Worm (Caenorhabditis elegans) whole organism, young adult: ENCODE data around the gene ZK353.9.

ENCODE experiments used
- B0035.1 ChIP-seq: sonication (generic microtip); optimal IDR thresholded peaks from 2 replicates; lab custom pipeline; 2016; ENCODE audit warnings: missing genetic modification characterization, mild to moderate bottlenecking, missing compliant biosample characterization, missing genotype, missing genetic modification reagents
- B0336.3 ChIP-seq: fragments of 200-800 bp; sonication (Bioruptor generic); IDR thresholded peaks from 2 replicates; pipeline ENCODE4 v1.3.6; 2022; ENCODE audit warnings: missing genetic modification characterization, missing compliant biosample characterization
- D2030.7 ChIP-seq: fragments of 200-800 bp; sonication (Bioruptor generic); IDR thresholded peaks from 2 replicates; pipeline ENCODE4 v1.3.6; 2022; ENCODE audit warnings: missing genetic modification reagents, missing genetic modification characterization, missing compliant biosample characterization
- F37B4.10 ChIP-seq: fragments of 200-800 bp; sonication (Bioruptor generic); IDR thresholded peaks from 2 replicates; pipeline ENCODE4 v1.3.6; 2022; ENCODE audit warnings: missing genetic modification characterization, missing compliant biosample characterization
- F39B2.1 ChIP-seq: fragments of 200-800 bp; sonication (Bioruptor generic); IDR thresholded peaks from 2 replicates; pipeline ENCODE4 v1.3.6; 2022; ENCODE audit warnings: missing genetic modification reagents, missing genetic modification characterization, missing compliant biosample characterization
- F55B11.4 ChIP-seq: sonication (generic microtip); optimal IDR thresholded peaks from 2 replicates; lab custom pipeline; 2016; ENCODE audit warnings: missing compliant biosample characterization, missing genetic modification characterization, borderline replicate concordance; ENCODE audit not compliant: insufficient read depth
- T07F8.4 ChIP-seq: sonication (generic microtip); optimal IDR thresholded peaks from 2 replicates; lab custom pipeline; 2016; ENCODE audit warnings: mild to moderate bottlenecking, missing genetic modification characterization, moderate library complexity, missing compliant biosample characterization
- Y67H2A.10 ChIP-seq: fragments of 200-800 bp; sonication (Bioruptor generic); conservative IDR thresholded peaks from 2 replicates; pipeline ENCODE4 v1.3.6; 2022; ENCODE audit warnings: missing genetic modification reagents, missing genetic modification characterization, missing compliant biosample characterization
- attf-6 ChIP-seq: fragments of 200-800 bp; sonication (Bioruptor generic); IDR thresholded peaks from 2 replicates; pipeline ENCODE4 v1.3.6; 2022; ENCODE audit warnings: missing genetic modification reagents, missing genetic modification characterization, missing compliant biosample characterization
- ceh-27 ChIP-seq: fragments of 200-800 bp; sonication (Bioruptor generic); optimal IDR thresholded peaks from 2 replicates; lab custom pipeline; 2018; ENCODE audit warnings: mild to moderate bottlenecking, missing genetic modification characterization, moderate library complexity, missing compliant biosample characterization
- ceh-40 ChIP-seq: fragments of 200-800 bp; sonication (Bioruptor generic); IDR thresholded peaks from 2 replicates; pipeline ENCODE4 v1.3.6; 2022; ENCODE audit warnings: missing genetic modification characterization, missing compliant biosample characterization
- ceh-79 ChIP-seq: sonication (generic microtip); optimal IDR thresholded peaks from 2 replicates; lab custom pipeline; 2017; ENCODE audit warnings: mild to moderate bottlenecking, missing genetic modification characterization, missing compliant biosample characterization
- ceh-91 ChIP-seq: fragments of 200-800 bp; sonication (Bioruptor generic); IDR thresholded peaks from 2 replicates; pipeline ENCODE4 v1.3.6; 2022; ENCODE audit warnings: missing genetic modification reagents, missing genetic modification characterization, missing compliant biosample characterization
- dox-1 ChIP-seq: fragments of 200-800 bp; sonication (Bioruptor generic); IDR thresholded peaks from 2 replicates; pipeline ENCODE4 v1.3.6; 2022; ENCODE audit warnings: missing genetic modification reagents, missing genetic modification characterization, missing compliant biosample characterization
- egl-18 ChIP-seq: fragments of 200-800 bp; sonication (Bioruptor generic); IDR thresholded peaks from 2 replicates; pipeline ENCODE4 v1.3.6; 2022; ENCODE audit warnings: missing genetic modification reagents, missing genetic modification characterization, missing compliant biosample characterization
- egl-44 ChIP-seq: fragments of 200-800 bp; sonication (Bioruptor generic); IDR thresholded peaks from 2 replicates; pipeline ENCODE4 v1.3.6; 2022; ENCODE audit warnings: missing genetic modification reagents, missing genetic modification characterization, missing compliant biosample characterization
- gei-17 ChIP-seq: fragments of 200-800 bp; sonication (Bioruptor generic); optimal IDR thresholded peaks from 2 replicates; lab custom pipeline; 2018; ENCODE audit warnings: mild to moderate bottlenecking, missing genetic modification characterization, missing compliant biosample characterization
- hlh-12 ChIP-seq: sonication (generic microtip); optimal IDR thresholded peaks from 2 replicates; lab custom pipeline; 2016; ENCODE audit warnings: missing genetic modification characterization, missing compliant biosample characterization
- hmg-20 ChIP-seq: fragments of 200-800 bp; sonication (Bioruptor generic); IDR thresholded peaks from 2 replicates; pipeline ENCODE4 v1.3.6; 2022; ENCODE audit warnings: missing genetic modification reagents, missing genetic modification characterization, missing compliant biosample characterization
- lin-26 ChIP-seq: fragments of 200-800 bp; sonication (Bioruptor generic); IDR thresholded peaks from 2 replicates; pipeline ENCODE4 v1.3.6; 2022; ENCODE audit warnings: missing genetic modification reagents, missing genetic modification characterization, missing compliant biosample characterization
- lin-54 ChIP-seq: fragments of 200-800 bp; sonication (Bioruptor generic); optimal IDR thresholded peaks from 2 replicates; lab custom pipeline; 2018; ENCODE audit warnings: mild to moderate bottlenecking, missing genetic modification characterization, missing compliant biosample characterization
- lir-1 ChIP-seq: fragments of 200-800 bp; sonication (Bioruptor generic); conservative IDR thresholded peaks from 2 replicates; pipeline ENCODE4 v1.3.6; 2022; ENCODE audit warnings: missing genetic modification reagents, missing genetic modification characterization, missing compliant biosample characterization
- lsy-27 ChIP-seq: sonication (generic microtip); optimal IDR thresholded peaks from 2 replicates; lab custom pipeline; 2017; ENCODE audit warnings: missing genetic modification characterization, mild to moderate bottlenecking, missing compliant biosample characterization, antibody characterized with exemption, missing genotype, borderline replicate concordance; ENCODE audit not compliant: insufficient read depth
- madf-6 ChIP-seq: fragments of 200-800 bp; sonication (Bioruptor generic); IDR thresholded peaks from 2 replicates; pipeline ENCODE4 v1.3.6; 2022; ENCODE audit warnings: missing genetic modification reagents, missing genetic modification characterization, missing compliant biosample characterization
- mcd-1 ChIP-seq: fragments of 200-800 bp; sonication (Bioruptor generic); IDR thresholded peaks from 2 replicates; pipeline ENCODE4 v1.3.6; 2022; ENCODE audit warnings: missing genetic modification reagents, missing genetic modification characterization, missing compliant biosample characterization
- nfyb-1 ChIP-seq: fragments of 200-800 bp; sonication (Bioruptor generic); IDR thresholded peaks from 2 replicates; pipeline ENCODE4 v1.3.6; 2022; ENCODE audit warnings: missing genetic modification reagents, missing genetic modification characterization, missing compliant biosample characterization
- pbrm-1 ChIP-seq: fragments of 200-800 bp; sonication (Bioruptor generic); IDR thresholded peaks from 2 replicates; pipeline ENCODE4 v1.3.6; 2022; ENCODE audit warnings: missing genetic modification reagents, missing genetic modification characterization, missing compliant biosample characterization
- pha-4 ChIP-seq: fragments of 150-350 bp; sonication (generic microtip); optimal IDR thresholded peaks from 2 replicates; lab custom pipeline; 2014; ENCODE audit warnings: missing biosample characterization, missing genetic modification reagents, missing genetic modification characterization
- rcor-1 ChIP-seq: fragments of 200-800 bp; sonication (Bioruptor generic); IDR thresholded peaks from 2 replicates; pipeline ENCODE4 v1.3.6; 2022; ENCODE audit warnings: missing genetic modification reagents, missing genetic modification characterization, missing compliant biosample characterization
- snpc-4 ChIP-seq, 5 experiments: fragments of 150-350 bp in 1 of 5; sonication (generic microtip) in 4 of 5; optimal IDR thresholded peaks; 2 replicates each; lab custom pipeline; 2014 to 2018; ENCODE audit warnings: missing genetic modification characterization in 5 of 5, missing biosample characterization in 3 of 5, antibody characterized with exemption in 2 of 5, mild to moderate bottlenecking in 2 of 5, missing compliant biosample characterization in 2 of 5, missing genotype in 2 of 5, moderate library complexity in 2 of 5, missing genetic modification reagents in 1 of 5
- sptf-2 ChIP-seq: fragments of 200-800 bp; sonication (Bioruptor generic); optimal IDR thresholded peaks from 2 replicates; lab custom pipeline; 2018; ENCODE audit warnings: mild to moderate bottlenecking, missing genetic modification characterization, missing compliant biosample characterization
- xnd-1 ChIP-seq: sonication (generic microtip); optimal IDR thresholded peaks from 2 replicates; lab custom pipeline; 2016; ENCODE audit warnings: missing genotype, missing genetic modification reagents, missing genetic modification characterization, missing compliant biosample characterization
- zfh-2 ChIP-seq: fragments of 200-800 bp; sonication (Bioruptor generic); conservative IDR thresholded peaks from 2 replicates; pipeline ENCODE4 v1.3.6; 2022; ENCODE audit warnings: missing genetic modification reagents, missing genetic modification characterization, missing compliant biosample characterization
- zim-3 ChIP-seq: sonication (generic microtip); optimal IDR thresholded peaks from 2 replicates; lab custom pipeline; 2017; ENCODE audit warnings: mild to moderate bottlenecking, missing genetic modification characterization, moderate library complexity, missing compliant biosample characterization
- ztf-18 ChIP-seq: sonication (generic microtip); optimal IDR thresholded peaks from 2 replicates; lab custom pipeline; 2016; ENCODE audit warnings: missing genotype, mild to moderate bottlenecking, missing genetic modification characterization, missing compliant biosample characterization
- ztf-25 ChIP-seq: fragments of 200-800 bp; sonication (Bioruptor generic); IDR thresholded peaks from 2 replicates; pipeline ENCODE4 v1.3.6; 2022; ENCODE audit warnings: missing genetic modification reagents, missing genetic modification characterization, missing compliant biosample characterization

ZK353.9 gene

ce11 chrIII:8446061-8446460 lies 36.8 kb downstream of the ZK353.9 start (continued):
- no peak for TF ChIP-seq B0035.1
- TF ChIP-seq gei-17 (GFP tag; lab: Kevin White, UChicago): no peak
- 0 out of 2 replicates have a peak, but pooled peaks have one; percentile 51 for TF ChIP-seq madf-6 (GFP tag; lab: Robert Waterston, UW)
- TF ChIP-seq egl-18 (GFP tag; lab: Robert Waterston, UW): no peak
- TF ChIP-seq rcor-1 (GFP tag; lab: Robert Waterston, UW): no peak; the same call in 1 of the 2 replicates
- TF ChIP-seq hmg-20: no peak
- no peak for TF ChIP-seq xnd-1 (tag; lab: Kevin White, UChicago)
- no peak for TF ChIP-seq ceh-91 (GFP tag; lab: Robert Waterston, UW)
- no peak for TF ChIP-seq lin-26
- TF ChIP-seq hlh-12 (tag; lab: Kevin White, UChicago): no peak
- no peak for TF ChIP-seq pha-4
- no peak for TF ChIP-seq F37B4.10 (GFP tag; lab: Robert Waterston, UW)
- TF ChIP-seq egl-44 (GFP tag; lab: Robert Waterston, UW): 0 out of 2 replicates have a peak, but pooled peaks have one; percentile 18
- TF ChIP-seq F39B2.1 (GFP tag; lab: Robert Waterston, UW): peak; percentile 61; the same call in 1 of the 2 replicates
- TF ChIP-seq zfh-2 (GFP tag; lab: Robert Waterston, UW): no peak
- 0 out of 2 replicates have a peak, but pooled peaks have one; percentile 22 for TF ChIP-seq nfyb-1 (GFP tag; lab: Robert Waterston, UW)
- 0 out of 2 replicates have a peak, but pooled peaks have one; percentile 2 for TF ChIP-seq B0336.3 (GFP tag; lab: Robert Waterston, UW)
- peak; percentile 24 for TF ChIP-seq zim-3 (tag; lab: Kevin White, UChicago)
- no peak for TF ChIP-seq Y67H2A.10
- no peak for TF ChIP-seq ceh-27 (GFP tag; lab: Kevin White, UChicago)
- no peak for TF ChIP-seq snpc-4 (GFP tag; optimal IDR thresholded peaks at IDR 0.05; lab: Kevin White, UChicago)
- no peak for TF ChIP-seq snpc-4 (tag; optimal IDR thresholded peaks at IDR 0.05; lab: Kevin White, UChicago)
- TF ChIP-seq lin-54: peak; percentile 61
- TF ChIP-seq attf-6 (GFP tag; lab: Robert Waterston, UW): no peak
- TF ChIP-seq F55B11.4 (tag; lab: Kevin White, UChicago): no peak
- no peak for TF ChIP-seq mcd-1 (GFP tag; lab: Robert Waterston, UW)
- TF ChIP-seq lir-1 (GFP tag; lab: Robert Waterston, UW): no peak

- TF ChIP-seq snpc-4 (GFP tag; optimal IDR thresholded peaks at IDR 0.05; lab: Kevin White, UChicago): no peak
- TF ChIP-seq snpc-4 (tag; optimal IDR thresholded peaks at IDR 0.05; lab: Kevin White, UChicago): peak in 1 of 4 experiments; percentile 18
- no peak for TF ChIP-seq B0336.3 (GFP tag; lab: Robert Waterston, UW)
- peak; percentile 44; the same call in 1 of the 2 replicates for TF ChIP-seq ceh-40 (GFP tag; lab: Robert Waterston, UW)
- no peak for TF ChIP-seq xnd-1 (tag; lab: Kevin White, UChicago)
- no peak for TF ChIP-seq egl-18 (GFP tag; lab: Robert Waterston, UW)
- TF ChIP-seq ztf-18 (tag; lab: Kevin White, UChicago): peak; percentile 24
- no peak for TF ChIP-seq T07F8.4 (tag; lab: Kevin White, UChicago)
- TF ChIP-seq ceh-79 (tag; lab: Kevin White, UChicago): no peak
- peak; percentile 67 for TF ChIP-seq lin-26
- TF ChIP-seq lsy-27 (tag; lab: Kevin White, UChicago): no peak
- no peak; the same call in 1 of the 2 replicates for TF ChIP-seq D2030.7
- TF ChIP-seq sptf-2 (GFP tag; lab: Kevin White, UChicago): peak; percentile 75
- TF ChIP-seq pbrm-1: 0 out of 2 replicates have a peak, but pooled peaks have one; percentile 12
- peak; percentile 82; the same call in 1 of the 2 replicates for TF ChIP-seq dox-1 (GFP tag; lab: Robert Waterston, UW)
- TF ChIP-seq ztf-25 (GFP tag; lab: Robert Waterston, UW): peak; percentile 18; the same call in 1 of the 2 replicates
These were observed 37.2 kb downstream of the ZK353.9 start, which contains the start of gene hsp-110 for ce11 chrIII:8446534-8446933. Gene hsp-110 (minus strand): TSS chrIII:8446909.
